Worm (Caenorhabditis elegans) whole organism, young adult: ENCODE data around the gene C42D8.1.

Experiments used
- B0035.1 ChIP-seq: sonication (generic microtip); optimal IDR thresholded peaks from 2 replicates; lab custom pipeline; 2016; ENCODE audit warnings: missing genetic modification characterization, mild to moderate bottlenecking, missing compliant biosample characterization, missing genotype, missing genetic modification reagents
- F37B4.10 ChIP-seq: fragments of 200-800 bp; sonication (Bioruptor generic); IDR thresholded peaks from 2 replicates; pipeline ENCODE4 v1.3.6; 2022; ENCODE audit warnings: missing genetic modification characterization, missing compliant biosample characterization
- ZK185.1 ChIP-seq: sonication (generic microtip); optimal IDR thresholded peaks from 2 replicates; lab custom pipeline; 2016; ENCODE audit warnings: mild to moderate bottlenecking, missing genetic modification characterization, missing compliant biosample characterization; ENCODE audit not compliant: poor library complexity, severe bottlenecking
- athp-1 ChIP-seq: sonication (generic microtip); optimal IDR thresholded peaks from 2 replicates; lab custom pipeline; 2017; ENCODE audit warnings: mild to moderate bottlenecking, missing genetic modification characterization, missing compliant biosample characterization
- fkh-3 ChIP-seq: sonication (generic microtip); optimal IDR thresholded peaks from 2 replicates; lab custom pipeline; 2016; ENCODE audit warnings: mild to moderate bottlenecking, missing genetic modification characterization, missing compliant biosample characterization
- let-607 ChIP-seq, 2 experiments: fragments of 200-800 bp in 1 of 2; sonication (Bioruptor generic) in 1 of 2; sonication (generic microtip) in 1 of 2; optimal IDR thresholded peaks; 2 replicates each; lab custom pipeline; 2016 to 2018; ENCODE audit warnings: mild to moderate bottlenecking in 2 of 2, missing compliant biosample characterization in 2 of 2, missing genetic modification characterization in 2 of 2, moderate library complexity in 2 of 2, missing genotype in 1 of 2
- madf-10 ChIP-seq: sonication (generic microtip); optimal IDR thresholded peaks from 2 replicates; lab custom pipeline; 2016; ENCODE audit warnings: mild to moderate bottlenecking, missing genetic modification characterization, missing compliant biosample characterization
- nfya-1 ChIP-seq: sonication (generic microtip); optimal IDR thresholded peaks from 2 replicates; lab custom pipeline; 2017; ENCODE audit warnings: antibody characterized with exemption, missing compliant biosample characterization, missing genetic modification characterization, borderline replicate concordance; ENCODE audit not compliant: insufficient read depth
- sea-2 ChIP-seq: fragments of 200-800 bp; sonication (Bioruptor generic); IDR thresholded peaks from 2 replicates; pipeline ENCODE4 v1.3.6; 2022; ENCODE audit warnings: missing genetic modification characterization, missing compliant biosample characterization
- unc-130 ChIP-seq: sonication (generic microtip); optimal IDR thresholded peaks from 2 replicates; lab custom pipeline; 2016; ENCODE audit warnings: missing genetic modification reagents, missing genetic modification characterization, missing compliant biosample characterization
- ztf-26 ChIP-seq: sonication (generic microtip); optimal IDR thresholded peaks from 2 replicates; lab custom pipeline; 2017; ENCODE audit warnings: missing genetic modification characterization, missing compliant biosample characterization

DNA sequence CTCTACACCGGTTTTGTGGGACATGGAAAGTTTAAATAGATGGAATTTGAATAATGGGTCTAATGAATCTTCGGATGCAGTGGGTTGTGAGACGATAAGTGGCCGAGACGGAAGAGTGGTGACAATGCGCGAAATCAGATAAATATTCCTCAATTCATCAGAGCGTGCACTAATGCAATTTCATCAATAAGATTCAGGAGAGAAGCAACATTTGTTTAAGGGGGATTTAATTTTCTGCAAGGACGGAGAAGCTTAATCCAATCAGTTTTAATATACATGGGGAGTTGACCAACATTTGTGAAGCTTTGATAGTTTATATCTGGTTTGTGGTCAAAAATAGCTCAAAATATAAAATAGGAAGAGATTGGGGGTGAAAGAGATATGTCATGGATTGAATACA, 20.1 kb downstream of the C42D8.1 start:
- TF ChIP-seq B0035.1 (tag; lab: Kevin White, UChicago) (no peak), nfya-1 (tag; lab: Kevin White, UChicago) (no peak), ztf-26 (no peak), let-607 (tag; optimal IDR thresholded peaks at IDR 0.05; lab: Kevin White, UChicago) (no peak), ZK185.1 (no peak), sea-2 (GFP tag; lab: Robert Waterston, UW) (no peak), F37B4.10 (no peak), athp-1 (tag; lab: Kevin White, UChicago) (no peak), madf-10 (tag; lab: Kevin White, UChicago) (no peak), fkh-3 (tag; lab: Kevin White, UChicago) (no peak), unc-130 (no peak)
